Fruit fly (Drosophila melanogaster) S2 (cell line): ENCODE results near the gene CG3386.
A peak's percentile ranks its signal among the peaks of the same experiment; 100 is the strongest.

Experiments used
- CG8478 ChIP-seq: fragments of >200 bp; optimal IDR thresholded peaks from 2 replicates; lab custom pipeline; 2018
- CTCF ChIP-seq, 2 experiments: fragments of >200 bp; optimal IDR thresholded peaks; 2 replicates each; lab custom pipeline; 2018

The CG3386 gene

DNA sequence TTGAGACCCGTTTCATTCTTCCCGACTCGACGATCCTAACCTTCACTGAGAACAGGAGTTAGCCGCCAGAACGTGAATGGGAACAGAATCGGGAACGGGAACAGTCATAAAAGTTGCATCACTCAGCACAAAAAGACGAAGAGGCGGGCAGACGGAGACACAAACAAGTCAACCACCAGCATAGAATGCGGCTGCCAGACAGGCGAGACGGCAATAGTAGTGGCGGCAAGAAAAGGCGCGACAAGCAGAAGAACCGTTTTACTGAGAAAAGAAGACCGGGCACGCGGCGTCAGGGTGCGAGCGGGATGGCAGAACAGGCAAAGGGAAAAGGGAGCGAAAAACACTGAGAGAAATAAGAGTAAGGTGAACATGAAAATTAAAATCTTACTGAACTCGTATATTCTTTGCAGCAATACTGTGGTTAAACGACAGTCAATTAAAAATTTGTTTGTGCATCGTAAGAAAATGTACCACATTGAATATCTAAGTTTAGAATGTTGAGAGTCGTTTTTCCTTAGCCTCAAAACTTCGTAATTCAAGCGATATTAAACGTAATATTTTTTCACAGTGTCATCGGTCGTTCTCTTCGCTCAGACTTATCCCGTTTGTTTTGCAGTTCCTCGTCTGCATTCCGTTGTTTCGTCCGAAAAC is 41.8 kb downstream of the CG3386 start:
- TF ChIP-seq CTCF (optimal IDR thresholded peaks at IDR 0.05; lab: Kevin White, UChicago) (peak in 1 of 2 experiments; percentile 0), CG8478 (lab: Kevin White, UChicago) (no peak)

DNA sequence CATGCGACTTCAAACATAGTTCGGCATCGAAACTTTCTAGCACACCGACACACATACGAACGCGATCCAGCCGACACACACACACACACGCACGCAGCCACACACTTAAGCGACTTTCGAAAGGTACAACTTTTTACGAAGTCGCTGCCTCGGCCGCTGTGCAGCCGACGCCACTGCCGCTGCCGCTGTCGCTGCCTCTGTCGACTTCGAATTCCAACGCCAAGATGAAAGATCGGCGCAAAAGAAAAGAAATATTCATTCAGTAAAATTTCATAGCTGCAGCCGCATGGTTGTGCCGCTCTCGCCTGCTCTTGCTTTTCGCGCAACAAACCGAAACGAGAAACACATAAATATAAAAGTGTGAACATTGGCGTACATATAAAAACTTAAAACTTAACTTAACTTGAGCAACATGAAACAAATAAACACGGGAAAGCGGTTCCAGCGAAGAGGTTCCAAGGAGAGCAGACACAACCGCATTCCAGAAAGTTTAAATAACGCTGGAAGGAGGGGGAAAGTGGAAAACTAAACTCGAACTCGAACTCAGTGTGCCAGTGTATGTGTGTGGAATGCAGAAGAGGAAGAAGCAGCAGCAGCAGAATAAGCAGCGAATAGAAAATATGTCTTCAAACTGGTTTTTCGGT is 42.7 kb downstream of the CG3386 start:
- no peak for TF ChIP-seq CG8478 (lab: Kevin White, UChicago)
- no peak for TF ChIP-seq CTCF (optimal IDR thresholded peaks at IDR 0.05; lab: Kevin White, UChicago)

- TF ChIP-seq CG8478 (lab: Kevin White, UChicago) (no peak), CTCF (optimal IDR thresholded peaks at IDR 0.05; lab: Kevin White, UChicago) (no peak)
These were observed 43.4 kb downstream of the CG3386 start for dm6 chr3L:638757-639353.

- no peak for TF ChIP-seq CG8478 (lab: Kevin White, UChicago)
- TF ChIP-seq CTCF (optimal IDR thresholded peaks at IDR 0.05; lab: Kevin White, UChicago): no peak
These were observed 44.2 kb downstream of the CG3386 start for dm6 chr3L:638031-638414.

DNA sequence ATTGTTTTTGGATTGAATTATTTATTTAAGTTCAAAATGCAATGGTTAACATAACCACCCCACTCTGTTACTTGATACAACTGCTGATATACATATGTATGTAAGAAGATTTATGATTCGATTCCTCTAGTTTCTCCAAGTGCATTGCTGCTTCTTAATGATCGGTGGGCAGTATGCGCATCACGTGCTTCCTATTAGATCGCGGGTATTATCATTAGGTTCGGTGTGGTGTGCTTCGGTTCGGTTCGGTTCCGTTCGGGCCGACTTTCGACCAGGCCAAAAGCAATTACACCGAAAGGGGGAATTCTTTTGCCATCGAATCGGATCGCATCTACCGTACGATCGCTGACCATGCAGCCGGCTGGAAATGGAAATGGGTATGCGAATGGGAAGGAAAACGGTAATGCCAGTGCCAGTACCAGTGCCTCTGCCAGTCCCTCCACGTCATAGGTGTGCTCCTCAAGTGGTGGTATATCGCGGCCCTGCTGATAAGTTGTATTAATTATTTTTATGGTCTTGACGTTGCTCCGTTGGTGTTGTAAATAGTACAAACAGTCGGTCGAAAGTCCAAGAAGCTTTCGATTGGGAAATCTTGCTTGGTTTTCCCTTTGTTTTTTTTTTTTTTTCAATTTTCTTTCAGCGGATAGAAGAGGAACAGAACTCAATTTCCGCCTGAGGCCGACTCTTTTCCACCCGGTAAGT is 44.8 kb downstream of the CG3386 start:
- no peak for TF ChIP-seq CTCF (optimal IDR thresholded peaks at IDR 0.05; lab: Kevin White, UChicago)
- no peak for TF ChIP-seq CG8478 (lab: Kevin White, UChicago)

DNA sequence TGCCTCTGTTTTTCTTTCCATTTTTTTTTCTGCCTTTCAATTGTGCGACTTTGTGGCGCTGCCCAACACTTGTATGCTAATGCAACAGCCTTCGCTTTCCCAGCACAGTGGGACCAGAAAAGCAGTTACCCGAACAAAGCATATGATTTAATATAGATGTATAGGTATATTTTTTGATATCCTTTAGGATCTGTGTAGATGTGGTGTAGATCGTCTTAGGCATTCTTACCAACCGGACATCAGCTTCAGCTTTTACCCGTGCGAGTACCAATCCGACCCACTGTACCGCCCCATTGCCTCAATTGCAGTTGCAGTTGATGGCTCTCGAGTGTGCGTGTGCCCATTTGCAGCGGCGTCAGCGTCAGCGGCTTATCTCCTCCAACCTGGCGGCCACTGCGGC is 45.8 kb downstream of the CG3386 start:
- TF ChIP-seq CTCF (optimal IDR thresholded peaks at IDR 0.05; lab: Kevin White, UChicago) (no peak), CG8478 (lab: Kevin White, UChicago) (no peak)

dm6 chr3L:635529-635928 is 46.7 kb downstream of the CG3386 start:
- no peak for TF ChIP-seq CTCF (optimal IDR thresholded peaks at IDR 0.05; lab: Kevin White, UChicago)

DNA sequence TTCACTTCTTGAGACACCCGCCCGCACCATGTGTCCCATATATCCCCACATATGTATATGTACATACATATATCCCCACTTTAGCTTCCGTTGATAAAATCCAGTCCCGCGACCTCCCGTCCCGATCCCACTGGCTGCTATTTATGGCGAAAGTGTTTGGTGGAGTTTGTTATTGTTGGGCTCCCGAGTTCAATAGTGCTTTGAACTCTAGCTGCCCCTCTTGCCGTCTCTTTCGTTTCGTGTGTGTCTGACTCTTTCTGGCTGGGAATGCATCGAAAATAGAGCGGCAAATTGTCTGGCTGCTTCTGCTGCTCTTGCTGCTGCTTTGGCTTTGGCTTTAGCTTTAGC is 47.3 kb downstream of the CG3386 start:
- no peak for TF ChIP-seq CG8478 (lab: Kevin White, UChicago)

DNA sequence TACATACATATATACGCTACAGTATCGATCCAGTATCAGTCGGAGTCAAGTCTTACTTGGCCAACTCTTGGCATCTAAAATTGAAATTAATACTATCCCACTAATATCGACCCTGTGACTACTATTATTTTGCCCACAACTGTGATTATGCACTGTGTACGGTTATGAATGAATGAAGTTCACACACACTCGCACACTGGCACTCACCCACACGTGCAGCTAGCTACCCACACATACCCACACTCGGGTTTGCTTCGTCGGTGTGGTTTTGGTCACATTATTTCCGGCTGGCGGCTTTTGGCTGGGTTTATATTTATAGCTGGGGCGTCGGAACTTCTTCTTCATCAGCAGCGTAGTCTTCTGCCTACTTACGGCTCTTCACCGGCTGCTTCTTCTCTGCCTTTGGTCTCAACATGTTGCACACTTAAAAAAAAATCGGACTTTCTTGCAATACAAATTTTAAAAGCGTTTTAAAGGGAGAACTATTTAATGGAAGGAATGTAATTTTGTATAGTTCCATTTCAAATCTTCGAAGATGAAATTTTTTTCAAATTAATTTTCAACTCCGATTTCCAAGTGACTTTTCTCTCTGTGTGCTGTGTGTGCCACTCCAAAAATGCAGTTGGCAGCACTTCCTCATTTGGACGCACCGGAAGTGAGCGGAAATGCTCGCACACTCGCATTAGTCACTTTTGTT is 47.8 kb downstream of the CG3386 start:
- TF ChIP-seq CG8478 (lab: Kevin White, UChicago): no peak
- TF ChIP-seq CTCF (optimal IDR thresholded peaks at IDR 0.05; lab: Kevin White, UChicago): no peak

- no peak for TF ChIP-seq CG8478 (lab: Kevin White, UChicago)
- TF ChIP-seq CTCF (optimal IDR thresholded peaks at IDR 0.05; lab: Kevin White, UChicago): no peak
These were observed 48.7 kb downstream of the CG3386 start for dm6 chr3L:633272-634254.

- TF ChIP-seq CG8478 (lab: Kevin White, UChicago) (no peak), CTCF (optimal IDR thresholded peaks at IDR 0.05; lab: Kevin White, UChicago) (no peak)
These were observed 50.2 kb downstream of the CG3386 start for dm6 chr3L:632058-632457.

DNA sequence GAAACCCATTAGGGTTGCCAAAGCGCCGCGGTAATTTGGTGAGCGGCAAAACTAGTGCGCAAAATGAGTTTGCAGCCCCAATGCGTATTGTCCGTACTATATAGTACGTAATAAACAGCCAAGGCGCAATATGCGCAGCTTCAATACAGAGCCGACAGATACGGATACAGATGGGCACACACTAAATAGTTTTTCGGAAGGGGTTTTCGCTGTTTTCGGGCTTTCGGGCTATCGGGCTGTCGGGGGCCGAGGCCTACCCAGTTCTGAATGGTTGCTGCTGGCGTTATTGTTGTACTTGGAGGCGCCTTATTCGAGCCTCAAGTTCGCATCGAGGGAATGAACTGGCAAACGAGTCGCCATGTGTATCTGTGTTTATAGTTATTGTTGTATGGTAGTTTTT is 51.6 kb downstream of the CG3386 start:
- no peak for TF ChIP-seq CTCF (optimal IDR thresholded peaks at IDR 0.05; lab: Kevin White, UChicago)
- TF ChIP-seq CG8478 (lab: Kevin White, UChicago): no peak
